Worm (Caenorhabditis elegans) whole organism, early embryonic: Measurements from ENCODE around the gene srlf-4.

Source experiments
- B0310.2 ChIP-seq: sonication (generic microtip); optimal IDR thresholded peaks from 2 replicates; lab custom pipeline; 2016; ENCODE audit warnings: mild to moderate bottlenecking, missing genetic modification characterization, missing compliant biosample characterization
- F13C5.2 ChIP-seq: sonication (generic microtip); optimal IDR thresholded peaks from 2 replicates; lab custom pipeline; 2017; ENCODE audit warnings: mild to moderate bottlenecking, missing genetic modification characterization, inconsistent platforms, missing compliant biosample characterization
- aly-1 ChIP-seq: sonication (generic microtip); optimal IDR thresholded peaks from 2 replicates; lab custom pipeline; 2016; ENCODE audit warnings: missing genetic modification characterization, missing compliant biosample characterization
- ama-1 ChIP-seq: fragments of 150-350 bp; optimal IDR thresholded peaks from 2 replicates; lab custom pipeline; 2014
- ceh-13 ChIP-seq: fragments of 200-800 bp; sonication (Bioruptor generic); optimal IDR thresholded peaks from 2 replicates; lab custom pipeline; 2018; ENCODE audit warnings: mild to moderate bottlenecking, missing genetic modification characterization, missing compliant biosample characterization
- ceh-36 ChIP-seq: sonication (generic microtip); optimal IDR thresholded peaks from 2 replicates; lab custom pipeline; 2016; ENCODE audit warnings: missing genetic modification characterization, inconsistent platforms, missing compliant biosample characterization
- ets-7 ChIP-seq: sonication (generic microtip); optimal IDR thresholded peaks from 2 replicates; lab custom pipeline; 2016; ENCODE audit warnings: missing genotype, missing genetic modification characterization, missing compliant biosample characterization
- flt-1 ChIP-seq: fragments of 200-800 bp; sonication (Bioruptor generic); IDR thresholded peaks from 2 replicates; pipeline ENCODE4 v1.3.6; 2022; ENCODE audit warnings: missing genetic modification characterization, missing compliant biosample characterization
- hmbx-1 ChIP-seq: sonication (generic microtip); optimal IDR thresholded peaks from 2 replicates; lab custom pipeline; 2016; ENCODE audit warnings: mild to moderate bottlenecking, missing genetic modification characterization, missing compliant biosample characterization
- hmg-4 ChIP-seq: fragments of 200-800 bp; sonication (Bioruptor generic); optimal IDR thresholded peaks from 2 replicates; lab custom pipeline; 2018; ENCODE audit warnings: mild to moderate bottlenecking, missing genetic modification characterization, missing compliant biosample characterization
- hnd-1 ChIP-seq: sonication (generic microtip); optimal IDR thresholded peaks from 2 replicates; lab custom pipeline; 2016; ENCODE audit warnings: missing genetic modification characterization, missing compliant biosample characterization
- pes-1 ChIP-seq: fragments of 200-800 bp; sonication (Bioruptor generic); IDR thresholded peaks from 2 replicates; pipeline ENCODE4 v1.3.6; 2022; ENCODE audit warnings: missing genetic modification reagents, missing genetic modification characterization, missing compliant biosample characterization
- scrt-1 ChIP-seq: fragments of 200-800 bp; sonication (Bioruptor generic); IDR thresholded peaks from 2 replicates; pipeline ENCODE4 v1.3.6; 2022; ENCODE audit warnings: missing genetic modification characterization, missing compliant biosample characterization
- sea-1 ChIP-seq: fragments of 200-800 bp; sonication (Bioruptor generic); conservative IDR thresholded peaks from 2 replicates; pipeline ENCODE4 v1.3.6; 2022; ENCODE audit warnings: missing genetic modification characterization, missing compliant biosample characterization
- tbx-11 ChIP-seq: fragments of 200-800 bp; sonication (Bioruptor generic); IDR thresholded peaks from 2 replicates; pipeline ENCODE4 v1.3.6; 2022; ENCODE audit warnings: missing genetic modification characterization, missing compliant biosample characterization
- tbx-37 ChIP-seq: fragments of 200-800 bp; sonication (Bioruptor generic); conservative IDR thresholded peaks from 2 replicates; pipeline ENCODE4 v1.3.6; 2022; ENCODE audit warnings: missing genetic modification reagents, missing genetic modification characterization, missing compliant biosample characterization
- tra-4 ChIP-seq: sonication (generic microtip); optimal IDR thresholded peaks from 2 replicates; lab custom pipeline; 2017; ENCODE audit warnings: missing genetic modification characterization, missing compliant biosample characterization

srlf-4 gene

DNA sequence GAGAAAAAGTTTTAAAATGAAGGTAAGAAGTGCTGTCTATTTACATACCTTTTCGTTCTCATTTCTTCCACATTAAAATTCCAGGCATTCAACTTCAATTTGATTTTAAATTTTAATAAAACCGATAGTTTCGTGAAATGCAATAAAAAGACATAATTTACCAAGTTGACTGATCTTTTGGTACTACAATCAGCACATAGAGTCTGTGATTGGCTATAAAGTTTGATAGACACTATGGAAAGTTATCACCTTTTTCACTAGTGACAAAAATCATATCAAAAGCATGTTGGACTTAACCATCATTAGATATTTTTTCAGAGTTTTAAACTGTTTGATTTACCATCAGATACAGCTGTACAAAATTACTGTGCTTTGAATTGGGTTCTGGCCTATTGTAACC is 8.8 kb downstream of the srlf-4 start, which contains the start of gene srz-15:
Gene srz-15, plus strand, starts transcription at position 301 of the 400 bp plus-strand sequence.
- TF ChIP-seq sea-1 (GFP tag; lab: Robert Waterston, UW), result no peak
- TF ChIP-seq ceh-13 (GFP tag; lab: Kevin White, UChicago), result no peak
- no peak for TF ChIP-seq ets-7
- no peak for TF ChIP-seq tbx-37 (GFP tag; lab: Robert Waterston, UW)
- TF ChIP-seq hmg-4 (GFP tag; lab: Kevin White, UChicago), result no peak
- no peak for TF ChIP-seq B0310.2
- TF ChIP-seq scrt-1 (GFP tag; lab: Robert Waterston, UW), result no peak
- TF ChIP-seq aly-1 (tag; lab: Kevin White, UChicago), result no peak
- no peak for TF ChIP-seq ama-1 (lab: Kevin White, UChicago)
- no peak for TF ChIP-seq ceh-36
- no peak for TF ChIP-seq F13C5.2 (tag; lab: Kevin White, UChicago)
- no peak for TF ChIP-seq pes-1 (GFP tag; lab: Robert Waterston, UW)
- no peak for TF ChIP-seq tbx-11 (GFP tag; lab: Robert Waterston, UW)
- no peak for TF ChIP-seq hmbx-1 (tag; lab: Kevin White, UChicago)
- no peak for TF ChIP-seq flt-1 (GFP tag; lab: Robert Waterston, UW)

DNA sequence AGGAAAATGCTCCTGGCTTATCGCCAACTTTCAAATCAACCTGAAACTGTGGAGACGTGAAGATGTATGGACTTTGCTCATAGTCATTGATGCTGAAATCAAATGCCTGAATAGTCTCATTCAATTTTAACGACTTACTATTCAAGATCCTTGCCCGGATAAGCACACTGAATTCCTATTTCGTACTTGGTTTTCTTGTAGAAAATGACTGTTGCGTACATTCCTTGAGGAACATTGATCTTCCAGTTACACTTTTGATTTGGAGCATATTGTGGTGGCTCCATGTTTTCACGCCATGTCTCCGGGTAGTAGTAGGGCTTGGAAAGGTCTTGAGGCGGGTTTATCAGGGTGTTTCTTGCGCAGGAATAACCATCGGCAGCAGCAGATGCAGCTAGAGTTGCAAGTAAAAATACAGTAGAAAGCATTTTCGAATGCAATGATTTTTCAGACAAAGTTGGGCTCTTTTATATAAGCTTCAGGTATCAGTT is 9.7 kb downstream of the srlf-4 start, which contains the start of gene irg-6:
Gene irg-6, minus strand, starts transcription at position 438 of the 488 bp plus-strand sequence.
- no peak for TF ChIP-seq ceh-36
- no peak for TF ChIP-seq F13C5.2 (tag; lab: Kevin White, UChicago)
- TF ChIP-seq hmg-4 (GFP tag; lab: Kevin White, UChicago), result no peak
- no peak for TF ChIP-seq ceh-13 (GFP tag; lab: Kevin White, UChicago)
- TF ChIP-seq aly-1 (tag; lab: Kevin White, UChicago), result no peak
- TF ChIP-seq scrt-1 (GFP tag; lab: Robert Waterston, UW), result no peak
- TF ChIP-seq tbx-11 (GFP tag; lab: Robert Waterston, UW), result no peak
- TF ChIP-seq hnd-1 (tag; lab: Kevin White, UChicago), result no peak
- TF ChIP-seq pes-1 (GFP tag; lab: Robert Waterston, UW), result no peak
- TF ChIP-seq B0310.2, result no peak
- TF ChIP-seq ama-1 (lab: Kevin White, UChicago), result no peak
- no peak for TF ChIP-seq ets-7
- no peak for TF ChIP-seq tbx-37 (GFP tag; lab: Robert Waterston, UW)

DNA sequence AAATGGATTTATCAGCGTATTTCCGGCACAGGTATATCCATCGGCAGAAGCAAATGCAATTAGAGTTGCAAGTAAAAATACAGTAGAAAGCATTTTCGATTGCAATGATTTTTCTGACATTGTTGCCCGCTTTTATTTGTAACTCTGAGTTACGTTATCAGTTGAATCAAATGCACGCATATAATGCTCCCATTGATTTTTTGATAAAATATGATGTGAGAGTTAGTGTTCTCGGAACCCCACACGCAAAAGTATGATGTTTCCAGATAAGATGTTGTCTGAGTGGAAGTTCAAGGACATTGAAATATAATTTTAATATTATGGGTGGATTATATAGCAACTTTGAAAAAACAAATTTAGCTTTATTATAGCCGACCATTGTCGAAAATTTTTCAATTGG is 12.2 kb downstream of the srlf-4 start, which contains the start of gene K08D8.5:
Gene K08D8.5, minus strand, starts transcription at position 140 of the 400 bp plus-strand sequence.
- TF ChIP-seq ets-7 (no peak), ama-1 (lab: Kevin White, UChicago) (no peak), hmg-4 (GFP tag; lab: Kevin White, UChicago) (no peak), F13C5.2 (tag; lab: Kevin White, UChicago) (no peak), flt-1 (GFP tag; lab: Robert Waterston, UW) (no peak), hnd-1 (tag; lab: Kevin White, UChicago) (no peak), scrt-1 (GFP tag; lab: Robert Waterston, UW) (no peak), ceh-13 (GFP tag; lab: Kevin White, UChicago) (no peak), tra-4 (tag; lab: Kevin White, UChicago) (no peak), ceh-36 (no peak), aly-1 (tag; lab: Kevin White, UChicago) (no peak), pes-1 (GFP tag; lab: Robert Waterston, UW) (no peak), sea-1 (GFP tag; lab: Robert Waterston, UW) (no peak), B0310.2 (no peak), tbx-37 (GFP tag; lab: Robert Waterston, UW) (no peak), tbx-11 (GFP tag; lab: Robert Waterston, UW) (no peak)

DNA sequence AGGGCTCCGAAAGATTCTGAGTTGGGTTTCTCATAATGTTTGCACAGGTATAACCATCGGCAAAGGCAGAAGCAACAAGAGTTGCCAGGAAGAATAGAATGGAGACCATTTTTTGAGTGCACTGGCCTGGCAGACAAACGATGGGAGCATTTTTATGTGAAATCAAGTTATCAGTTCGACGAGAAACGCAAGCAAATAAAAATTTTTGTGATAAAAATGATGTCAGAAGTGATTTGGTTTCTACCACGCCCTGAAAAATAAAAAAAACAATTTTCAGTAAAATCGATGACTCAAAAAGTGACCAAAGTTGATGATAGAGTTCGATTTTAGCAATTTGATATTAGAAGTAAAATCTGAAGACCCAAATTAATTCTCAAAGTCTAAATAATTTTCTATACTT is 14.4 kb downstream of the srlf-4 start, which contains the start of gene K08D8.4:
Gene K08D8.4, minus strand, starts transcription at position 128 of the 400 bp plus-strand sequence.
- TF ChIP-seq tbx-37 (GFP tag; lab: Robert Waterston, UW), result no peak
- no peak for TF ChIP-seq tbx-11 (GFP tag; lab: Robert Waterston, UW)
- no peak for TF ChIP-seq hmbx-1 (tag; lab: Kevin White, UChicago)
- no peak for TF ChIP-seq flt-1 (GFP tag; lab: Robert Waterston, UW)
- TF ChIP-seq sea-1 (GFP tag; lab: Robert Waterston, UW), result no peak
- TF ChIP-seq hnd-1 (tag; lab: Kevin White, UChicago), result no peak
- no peak for TF ChIP-seq ets-7
- TF ChIP-seq F13C5.2 (tag; lab: Kevin White, UChicago), result no peak
- no peak for TF ChIP-seq hmg-4 (GFP tag; lab: Kevin White, UChicago)
- TF ChIP-seq ceh-13 (GFP tag; lab: Kevin White, UChicago), result no peak
- no peak for TF ChIP-seq ceh-36
- no peak for TF ChIP-seq ama-1 (lab: Kevin White, UChicago)
- no peak for TF ChIP-seq B0310.2
- no peak for TF ChIP-seq tra-4 (tag; lab: Kevin White, UChicago)
- no peak for TF ChIP-seq scrt-1 (GFP tag; lab: Robert Waterston, UW)
- no peak for TF ChIP-seq pes-1 (GFP tag; lab: Robert Waterston, UW)
- no peak for TF ChIP-seq aly-1 (tag; lab: Kevin White, UChicago)

DNA sequence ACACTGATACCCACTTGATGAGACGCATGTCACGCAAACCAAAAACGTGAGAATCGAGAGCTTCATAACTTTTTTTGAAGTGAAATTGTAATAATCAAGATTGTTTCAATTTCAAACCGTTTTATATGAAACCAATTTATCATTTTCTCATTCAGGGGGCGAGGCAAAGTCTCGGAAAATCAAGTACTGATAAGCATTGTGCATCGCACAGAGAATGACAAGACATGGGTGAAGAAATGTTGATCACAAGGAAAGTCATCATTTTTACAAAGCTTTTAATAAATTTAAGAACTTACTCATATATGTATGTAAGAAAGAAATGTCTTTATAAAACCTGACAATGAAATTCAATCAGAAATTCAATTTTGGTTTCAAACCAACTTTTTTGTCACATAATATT is 17.7 kb downstream of the srlf-4 start, which contains the start of gene K08D8.3:
Gene K08D8.3, minus strand, starts transcription at position 131 of the 400 bp plus-strand sequence.
- TF ChIP-seq B0310.2 (no peak), scrt-1 (GFP tag; lab: Robert Waterston, UW) (no peak)

DNA sequence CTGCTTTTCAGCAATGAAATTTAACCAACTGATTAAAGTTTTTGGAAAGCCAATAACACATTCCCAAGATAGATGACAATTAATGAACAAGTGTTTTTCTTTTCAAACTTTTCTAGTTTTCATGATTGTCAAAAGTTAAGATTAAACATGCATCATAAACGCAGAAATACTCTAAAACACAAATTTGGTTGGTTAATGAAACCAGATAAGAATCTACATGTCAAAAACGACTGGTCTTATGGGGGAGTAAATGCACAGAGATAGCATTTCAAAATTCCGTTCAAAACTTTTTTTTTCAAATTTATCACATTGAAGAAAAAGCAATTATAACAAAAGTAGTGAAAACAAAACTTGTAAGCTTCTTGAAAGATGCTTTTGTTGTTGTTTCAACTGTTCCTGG is 20.5 kb downstream of the srlf-4 start:
- TF ChIP-seq tbx-37 (GFP tag; lab: Robert Waterston, UW), result no peak
- no peak for TF ChIP-seq ama-1 (lab: Kevin White, UChicago)
- no peak for TF ChIP-seq ets-7
- TF ChIP-seq hnd-1 (tag; lab: Kevin White, UChicago), result no peak
- TF ChIP-seq tra-4 (tag; lab: Kevin White, UChicago), result no peak
- TF ChIP-seq aly-1 (tag; lab: Kevin White, UChicago), result no peak
- no peak for TF ChIP-seq ceh-36
- TF ChIP-seq pes-1 (GFP tag; lab: Robert Waterston, UW), result no peak
- no peak for TF ChIP-seq flt-1 (GFP tag; lab: Robert Waterston, UW)
- no peak for TF ChIP-seq sea-1 (GFP tag; lab: Robert Waterston, UW)
- TF ChIP-seq scrt-1 (GFP tag; lab: Robert Waterston, UW), result no peak
- TF ChIP-seq ceh-13 (GFP tag; lab: Kevin White, UChicago), result no peak
- no peak for TF ChIP-seq hmbx-1 (tag; lab: Kevin White, UChicago)
- no peak for TF ChIP-seq B0310.2
- no peak for TF ChIP-seq hmg-4 (GFP tag; lab: Kevin White, UChicago)
- no peak for TF ChIP-seq tbx-11 (GFP tag; lab: Robert Waterston, UW)
